Worm (Caenorhabditis elegans) whole organism, L1 larva: ENCODE measurements around the gene Y69E1A.4.

Experiments used
- F16B12.6 ChIP-seq: fragments of 150-350 bp; optimal IDR thresholded peaks from 2 replicates; lab custom pipeline; 2014; ENCODE audit warnings: missing biosample characterization, missing genetic modification characterization
- efl-1 ChIP-seq, 4 experiments: fragments of 150-350 bp; optimal IDR thresholded peaks in 3 of 4; peaks in 1 of 4; 1 replicate in 1 of 4; 2 replicates in 3 of 4; lab custom pipeline; 2014; ENCODE audit warnings: missing biosample characterization in 2 of 4, missing genetic modification characterization in 2 of 4, missing genetic modification reagents in 2 of 4
- nhr-237 ChIP-seq: fragments of 150-350 bp; optimal IDR thresholded peaks from 2 replicates; lab custom pipeline; 2014; ENCODE audit warnings: missing biosample characterization, missing genetic modification characterization
- nhr-85 ChIP-seq: sonication (generic microtip); peaks from one replicate; lab custom pipeline; 2016; ENCODE audit warnings: missing genetic modification characterization, inconsistent platforms, missing compliant biosample characterization
- sox-4 ChIP-seq: sonication (generic microtip); optimal IDR thresholded peaks from 2 replicates; lab custom pipeline; 2016; ENCODE audit warnings: missing genetic modification characterization, missing compliant biosample characterization
- sup-37 ChIP-seq: fragments of 200-800 bp; sonication (Bioruptor generic); optimal IDR thresholded peaks from 2 replicates; lab custom pipeline; 2018; ENCODE audit warnings: mild to moderate bottlenecking, missing genetic modification characterization, missing compliant biosample characterization
- swsn-7 ChIP-seq: sonication (generic microtip); optimal IDR thresholded peaks from 2 replicates; lab custom pipeline; 2016; ENCODE audit warnings: missing genetic modification characterization, missing compliant biosample characterization
- unc-62 ChIP-seq: fragments of 150-350 bp; optimal IDR thresholded peaks from 2 replicates; lab custom pipeline; 2014; ENCODE audit warnings: missing biosample characterization, missing genetic modification reagents, missing genetic modification characterization

Gene Y69E1A.4

DNA sequence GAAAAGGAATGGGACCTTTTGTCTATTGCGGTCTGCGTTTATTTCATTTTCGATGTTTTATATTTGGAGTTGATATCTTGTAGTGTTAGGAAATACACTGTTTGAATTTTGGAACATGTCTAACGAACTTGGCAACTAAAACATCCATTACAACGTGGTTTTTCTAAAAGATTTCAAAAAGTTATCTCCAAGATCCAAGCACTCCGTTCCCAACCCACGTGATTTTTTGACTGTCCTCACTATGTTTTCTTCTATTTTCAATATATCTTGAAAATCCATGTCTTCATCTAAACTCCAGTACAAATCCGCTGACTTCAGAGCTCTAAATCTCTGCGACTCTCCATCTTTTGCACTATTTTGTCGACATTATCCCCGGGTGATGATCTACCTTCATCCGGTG lies 46.6 kb downstream of the Y69E1A.4 start, which contains the start of gene F13H10.9:
Gene F13H10.9, plus strand, starts transcription at position 301 of the 400 bp plus-strand sequence.
- TF ChIP-seq nhr-85 (tag; lab: Kevin White, UChicago) = no peak
- no peak for TF ChIP-seq unc-62 (GFP tag; lab: Kevin White, UChicago)
- TF ChIP-seq F16B12.6 (tag; lab: Kevin White, UChicago) = no peak
- no peak for TF ChIP-seq swsn-7 (tag; lab: Kevin White, UChicago)
- TF ChIP-seq sup-37 (GFP tag; lab: Kevin White, UChicago) = no peak
- TF ChIP-seq sox-4 = no peak

- TF ChIP-seq sup-37 (GFP tag; lab: Kevin White, UChicago) = no peak
- no peak for TF ChIP-seq nhr-237
- TF ChIP-seq unc-62 (GFP tag; lab: Kevin White, UChicago) = no peak
- no peak for TF ChIP-seq efl-1 (optimal IDR thresholded peaks at IDR 0.05; lab: Kevin White, UChicago)
- peak in 1 of 2 experiments; percentile 89 for TF ChIP-seq efl-1 (GFP tag; optimal IDR thresholded peaks at IDR 0.05 in 1 of 2; lab: Kevin White, UChicago)
These were observed 49.2 kb downstream of the Y69E1A.4 start, which contains the start of gene F13H10.1 for ce11 chrIV:11004273-11004672. F13H10.1 (plus strand) TSS chrIV:11004573.
